Fruit fly (Drosophila melanogaster) whole organism, pupa: Measurements from ENCODE around the gene CG3062.

Experiments
- CG10348 ChIP-seq: fragments of 200-800 bp; sonication (Bioruptor generic); IDR thresholded peaks from 2 replicates; pipeline ENCODE4 v1.3.6; 2022; ENCODE audit warnings: missing biosample characterization, missing genetic modification characterization
- CG12605 ChIP-seq: fragments of 200-800 bp; sonication (Bioruptor generic); IDR thresholded peaks from 2 replicates; pipeline ENCODE4 v1.3.6; 2022; ENCODE audit warnings: missing biosample characterization, missing genetic modification characterization
- CG13204 ChIP-seq: fragments of 200-800 bp; sonication (Bioruptor generic); optimal IDR thresholded peaks from 2 replicates; lab custom pipeline; 2018; ENCODE audit warnings: missing biosample characterization, mild to moderate bottlenecking, missing genetic modification characterization, moderate library complexity
- CG14655 ChIP-seq: fragments of 200-800 bp; sonication (Bioruptor generic); optimal IDR thresholded peaks from 3 replicates; lab custom pipeline; 2017; ENCODE audit warnings: mild to moderate bottlenecking, missing biosample characterization, missing genetic modification reagents, missing genetic modification characterization
- CG15710 ChIP-seq: fragments of 200-800 bp; sonication (Bioruptor generic); optimal IDR thresholded peaks from 2 replicates; lab custom pipeline; 2018; ENCODE audit warnings: missing biosample characterization, mild to moderate bottlenecking, missing genetic modification characterization, moderate library complexity
- CG17806 ChIP-seq: fragments of 200-800 bp; sonication (Bioruptor generic); optimal IDR thresholded peaks from 2 replicates; lab custom pipeline; 2018; ENCODE audit warnings: missing biosample characterization, mild to moderate bottlenecking, missing genetic modification characterization, moderate library complexity
- CG32121 ChIP-seq: fragments of 200-800 bp; sonication (Bioruptor generic); IDR thresholded peaks from 2 replicates; pipeline ENCODE4 v1.3.6; 2022; ENCODE audit warnings: missing biosample characterization, missing genetic modification characterization
- CG34367 ChIP-seq: fragments of 200-800 bp; sonication (Bioruptor generic); optimal IDR thresholded peaks from 2 replicates; lab custom pipeline; 2018; ENCODE audit warnings: missing biosample characterization, mild to moderate bottlenecking, missing genetic modification characterization
- CG4496 ChIP-seq: fragments of 200-800 bp; sonication (Bioruptor generic); IDR thresholded peaks from 3 replicates; pipeline ENCODE4 v1.3.6; 2022; ENCODE audit warnings: missing biosample characterization, missing genetic modification characterization
- CG8159 ChIP-seq: fragments of 200-800 bp; sonication (Bioruptor generic); optimal IDR thresholded peaks from 3 replicates; lab custom pipeline; 2018; ENCODE audit warnings: missing biosample characterization, mild to moderate bottlenecking, missing genetic modification characterization, moderate library complexity
- CG8301 ChIP-seq: fragments of 200-800 bp; sonication (Bioruptor generic); optimal IDR thresholded peaks from 2 replicates; lab custom pipeline; 2018; ENCODE audit warnings: missing biosample characterization, mild to moderate bottlenecking, missing genetic modification characterization
- CG9948 ChIP-seq: fragments of 200-800 bp; sonication (Bioruptor generic); optimal IDR thresholded peaks from 2 replicates; lab custom pipeline; 2018; ENCODE audit warnings: missing biosample characterization, mild to moderate bottlenecking, missing genetic modification characterization, moderate library complexity
- D1 ChIP-seq: fragments of 200-800 bp; sonication (Bioruptor generic); optimal IDR thresholded peaks from 2 replicates; lab custom pipeline; 2018; ENCODE audit warnings: missing biosample characterization, mild to moderate bottlenecking, missing genetic modification characterization, moderate library complexity
- EcR ChIP-seq: fragments of 200-800 bp; sonication (Bioruptor generic); optimal IDR thresholded peaks from 3 replicates; lab custom pipeline; 2019; ENCODE audit warnings: missing biosample characterization, missing genetic modification characterization, mild to moderate bottlenecking, moderate library complexity, missing genetic modification reagents
- Ets98B ChIP-seq: fragments of 200-800 bp; sonication (Bioruptor generic); IDR thresholded peaks from 2 replicates; pipeline ENCODE4 v1.3.6; 2022; ENCODE audit warnings: missing biosample characterization, missing genetic modification characterization
- Pif1A ChIP-seq: fragments of 200-800 bp; sonication (Bioruptor generic); optimal IDR thresholded peaks from 3 replicates; lab custom pipeline; 2016; ENCODE audit warnings: missing biosample characterization, missing genetic modification characterization
- Pif1B ChIP-seq: fragments of 200-800 bp; sonication (Bioruptor generic); optimal IDR thresholded peaks from 3 replicates; lab custom pipeline; 2016; ENCODE audit warnings: missing biosample characterization, missing genetic modification characterization
- Snoo ChIP-seq: fragments of 200-800 bp; sonication (Bioruptor generic); optimal IDR thresholded peaks from 3 replicates; lab custom pipeline; 2017; ENCODE audit warnings: missing biosample characterization, mild to moderate bottlenecking, missing genetic modification characterization, inconsistent platforms
- fd96Ca ChIP-seq: fragments of 200-800 bp; sonication (Bioruptor generic); IDR thresholded peaks from 3 replicates; pipeline ENCODE4 v1.3.6; 2022; ENCODE audit warnings: missing biosample characterization, missing genetic modification characterization
- gl ChIP-seq: fragments of 200-800 bp; sonication (Bioruptor generic); optimal IDR thresholded peaks from 2 replicates; lab custom pipeline; 2018; ENCODE audit warnings: missing biosample characterization, mild to moderate bottlenecking, missing genetic modification characterization
- rn ChIP-seq: fragments of 200-800 bp; sonication (Bioruptor generic); IDR thresholded peaks from 2 replicates; pipeline ENCODE4 v1.3.6; 2022; ENCODE audit warnings: missing biosample characterization, missing genetic modification characterization

The CG3062 gene

DNA sequence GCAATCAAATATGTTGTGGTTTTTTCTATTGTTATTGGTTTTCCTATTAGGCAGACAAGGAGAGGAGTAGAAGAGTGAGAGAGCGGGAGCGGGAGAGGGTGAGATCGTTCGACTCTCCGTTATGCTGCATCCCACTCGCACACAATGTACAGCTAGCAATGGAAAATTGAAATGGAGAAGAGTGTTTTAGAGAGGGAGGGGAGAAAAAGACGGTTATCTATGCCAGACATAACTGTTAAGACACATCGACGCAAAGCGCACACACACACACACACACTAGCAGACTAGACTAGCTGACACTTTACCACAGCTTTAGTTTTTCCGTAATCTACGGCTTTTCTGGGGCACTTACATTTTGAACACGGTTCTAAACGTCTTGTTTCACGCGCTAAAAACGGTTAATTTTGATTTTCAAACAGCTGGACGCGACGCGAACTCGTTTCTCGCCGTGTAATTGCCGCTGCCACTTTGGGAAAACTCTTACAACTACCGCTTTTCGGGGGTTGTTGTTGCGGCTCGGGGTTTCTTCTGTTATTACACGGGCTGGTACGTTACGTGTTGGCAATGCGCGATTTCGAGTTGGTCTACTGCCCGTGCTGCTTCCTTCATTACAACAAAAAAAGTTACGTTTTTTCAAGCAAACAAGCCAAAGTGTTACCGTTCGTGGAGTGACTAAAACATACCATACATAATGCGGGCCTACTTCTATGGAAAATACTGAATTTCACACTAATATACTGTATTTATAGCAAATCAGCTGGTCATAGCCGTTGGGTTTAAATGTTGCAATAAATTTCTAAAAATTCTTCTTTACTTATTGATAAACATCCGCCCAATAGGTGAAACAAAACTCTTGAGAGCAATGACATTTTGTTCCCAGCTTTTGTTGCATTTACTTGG is 34.5 kb upstream of the CG3062 start, which contains the start of gene fzr:
fzr (minus strand) TSS at position 625 of the 900 bp plus-strand sequence.
- TF ChIP-seq CG4496 (GFP tag; lab: Robert Waterston, UW) = peak; percentile 16; the same call in 1 of the 3 replicates
- TF ChIP-seq Ets98B (GFP tag; lab: Robert Waterston, UW) = no peak; the same call in 1 of the 2 replicates
- TF ChIP-seq CG13204 (GFP tag; lab: Kevin White, UChicago) = no peak
- no peak for TF ChIP-seq CG15710 (tag; lab: Kevin White, UChicago)
- TF ChIP-seq, all 21 proteins: peak for 1

DNA sequence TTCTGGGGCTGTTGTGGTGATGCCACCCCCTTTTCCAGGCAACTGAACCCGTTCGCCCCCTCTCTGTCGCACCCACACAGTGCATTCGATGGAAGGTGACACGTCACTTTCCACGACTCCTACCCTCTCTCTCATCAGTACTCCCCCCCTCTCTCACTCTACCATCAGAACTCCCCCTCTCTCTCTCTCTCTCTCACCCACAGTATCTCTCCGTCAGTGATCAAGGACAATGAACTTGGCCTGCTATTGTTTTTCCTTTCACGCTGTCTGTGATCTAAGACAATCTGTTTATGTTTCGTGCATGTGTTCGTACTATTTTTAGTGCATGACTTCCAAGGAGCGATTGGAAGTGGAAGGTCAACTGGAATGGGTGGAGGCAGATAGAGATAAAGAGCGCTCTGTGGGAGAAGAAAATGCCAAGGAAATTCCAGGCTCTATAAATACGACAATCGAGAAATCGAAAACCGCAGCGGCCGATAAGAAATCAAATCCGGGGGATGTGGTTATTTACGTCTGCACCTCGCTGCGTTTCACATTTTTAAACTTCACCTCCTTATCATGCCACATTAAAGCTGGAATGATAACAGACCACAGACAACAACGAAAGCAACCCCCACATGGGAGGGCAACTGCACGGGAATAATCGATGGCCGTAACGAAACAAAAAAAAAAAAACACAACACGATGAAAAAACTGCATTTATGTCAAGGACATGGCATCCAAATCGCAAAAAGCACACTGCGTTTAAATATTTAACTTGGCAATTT is 33.7 kb upstream of the CG3062 start:
- TF ChIP-seq CG13204 (GFP tag; lab: Kevin White, UChicago) (no peak), EcR (GFP tag; lab: Kevin White, UChicago) (peak; percentile 91)

DNA sequence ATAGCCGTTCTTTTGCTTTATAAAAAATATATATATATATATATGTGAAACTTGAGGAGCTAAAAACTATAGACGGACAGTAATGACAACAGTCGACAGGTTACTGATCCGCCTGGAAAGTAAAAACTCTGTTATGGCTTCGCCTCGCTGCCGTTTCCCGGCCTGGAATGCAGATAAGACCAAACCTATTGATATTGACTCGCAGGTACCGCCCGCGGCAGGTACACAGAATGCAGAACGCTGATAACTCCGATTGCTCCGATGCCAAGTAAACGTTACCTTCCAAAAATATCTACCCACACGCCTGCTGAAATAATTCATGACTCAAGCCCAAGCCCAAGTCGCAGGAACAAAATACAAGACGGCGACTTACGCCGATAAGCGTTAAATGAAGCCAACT is 32.8 kb upstream of the CG3062 start:
- TF ChIP-seq CG10348 (GFP tag; lab: Robert Waterston, UW) (no peak), Ets98B (GFP tag; lab: Robert Waterston, UW) (0 out of 2 replicates have a peak, but pooled peaks have one; percentile 13), Pif1B (peak; percentile 1), CG4496 (GFP tag; lab: Robert Waterston, UW) (peak; percentile 52; the same call in 1 of the 3 replicates)
- TF ChIP-seq, all 21 proteins: peak for 3

DNA sequence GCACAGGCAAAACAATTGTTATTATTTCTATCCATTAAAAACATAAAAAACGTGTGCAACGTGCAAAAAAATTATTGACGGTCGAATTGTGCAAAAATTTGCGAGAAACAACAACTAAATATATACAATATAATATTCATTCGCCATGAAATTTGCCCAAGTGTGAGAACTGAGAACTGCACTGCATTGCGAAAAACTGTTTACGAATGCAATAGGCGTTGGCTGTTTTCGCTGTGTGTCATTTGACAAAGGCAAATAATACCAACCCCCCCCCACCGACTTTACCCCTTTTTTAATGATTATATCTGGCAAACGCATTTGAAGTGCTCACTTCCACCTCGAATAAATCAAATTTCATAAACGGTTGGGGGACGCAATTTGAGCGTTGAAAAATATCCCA is 30.4 kb upstream of the CG3062 start:
- TF ChIP-seq CG8159 (tag; lab: Kevin White, UChicago) (no peak), CG9948 (tag; lab: Kevin White, UChicago) (no peak), Snoo (tag; lab: Kevin White, UChicago) (no peak), rn (GFP tag; lab: Robert Waterston, UW) (no peak), CG4496 (GFP tag; lab: Robert Waterston, UW) (no peak), CG12605 (no peak), CG8301 (tag; lab: Kevin White, UChicago) (no peak), Pif1B (no peak)
- TF ChIP-seq, all 21 proteins: peak for 0

DNA sequence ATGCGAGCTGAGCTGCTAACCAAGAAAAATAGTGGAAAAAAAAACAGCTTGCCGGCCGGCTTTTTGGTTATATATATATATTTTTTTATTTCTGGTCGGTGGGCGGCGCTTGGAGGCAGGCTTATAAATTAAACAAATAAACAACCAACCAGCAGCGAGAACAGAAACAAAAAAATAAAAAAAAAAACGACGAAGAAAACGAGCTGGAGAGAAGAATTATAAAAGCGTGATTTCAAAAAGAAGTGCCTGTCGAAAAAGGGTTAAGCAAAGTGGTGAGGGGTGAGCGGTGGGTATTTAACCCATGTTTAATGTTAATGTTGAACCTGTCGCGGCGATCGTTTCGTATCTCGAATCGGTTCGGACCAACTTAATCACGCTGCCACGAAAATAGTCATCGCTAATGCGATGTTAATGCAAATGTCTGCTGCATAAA is 26.5 kb upstream of the CG3062 start:
- no peak for TF ChIP-seq CG13204 (GFP tag; lab: Kevin White, UChicago)
- TF ChIP-seq EcR (GFP tag; lab: Kevin White, UChicago) = peak; percentile 53
- no peak for TF ChIP-seq CG34367 (tag; lab: Kevin White, UChicago)
- no peak for TF ChIP-seq CG10348 (GFP tag; lab: Robert Waterston, UW)
- no peak for TF ChIP-seq CG4496 (GFP tag; lab: Robert Waterston, UW)
- TF ChIP-seq Pif1B = no peak
- peak; percentile 17 for TF ChIP-seq Pif1A (GFP tag; lab: Kevin White, UChicago)
- TF ChIP-seq CG17806 (tag; lab: Kevin White, UChicago) = no peak
- peak; percentile 18 for TF ChIP-seq gl
- peak; percentile 22 for TF ChIP-seq CG8159 (tag; lab: Kevin White, UChicago)
- no peak for TF ChIP-seq CG8301 (tag; lab: Kevin White, UChicago)
- TF ChIP-seq rn (GFP tag; lab: Robert Waterston, UW) = no peak
- no peak for TF ChIP-seq Snoo (tag; lab: Kevin White, UChicago)
- TF ChIP-seq fd96Ca (GFP tag; lab: Robert Waterston, UW) = no peak

DNA sequence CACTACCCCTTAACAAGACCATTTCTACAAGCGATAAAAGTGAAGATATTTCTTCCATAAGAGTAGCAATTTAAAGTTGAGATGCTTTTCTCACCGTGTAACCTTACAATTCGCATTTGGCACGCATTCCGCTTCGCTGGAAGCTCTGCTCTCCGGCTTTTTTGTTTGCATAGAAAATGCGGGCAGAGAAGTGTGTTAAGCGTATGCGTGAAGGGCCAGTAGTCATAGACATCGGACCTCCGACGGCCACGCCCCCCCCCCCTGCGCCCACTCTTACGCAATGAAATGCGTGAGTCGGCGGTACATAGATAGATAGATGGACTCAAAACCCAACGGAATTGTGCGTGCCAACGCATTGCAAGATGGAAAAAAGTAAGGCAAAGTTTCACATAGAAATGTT is 24.8 kb upstream of the CG3062 start:
- no peak for TF ChIP-seq CG12605
- no peak for TF ChIP-seq CG13204 (GFP tag; lab: Kevin White, UChicago)
- no peak for TF ChIP-seq CG9948 (tag; lab: Kevin White, UChicago)
- peak; percentile 10; the same call in 1 of the 2 replicates for TF ChIP-seq Ets98B (GFP tag; lab: Robert Waterston, UW)
- TF ChIP-seq fd96Ca (GFP tag; lab: Robert Waterston, UW) = 0 out of 3 replicates have a peak, but pooled peaks have one; percentile 10
- TF ChIP-seq CG4496 (GFP tag; lab: Robert Waterston, UW) = no peak
- TF ChIP-seq Pif1B = no peak
- TF ChIP-seq CG15710 (tag; lab: Kevin White, UChicago) = no peak
- no peak for TF ChIP-seq CG17806 (tag; lab: Kevin White, UChicago)

DNA sequence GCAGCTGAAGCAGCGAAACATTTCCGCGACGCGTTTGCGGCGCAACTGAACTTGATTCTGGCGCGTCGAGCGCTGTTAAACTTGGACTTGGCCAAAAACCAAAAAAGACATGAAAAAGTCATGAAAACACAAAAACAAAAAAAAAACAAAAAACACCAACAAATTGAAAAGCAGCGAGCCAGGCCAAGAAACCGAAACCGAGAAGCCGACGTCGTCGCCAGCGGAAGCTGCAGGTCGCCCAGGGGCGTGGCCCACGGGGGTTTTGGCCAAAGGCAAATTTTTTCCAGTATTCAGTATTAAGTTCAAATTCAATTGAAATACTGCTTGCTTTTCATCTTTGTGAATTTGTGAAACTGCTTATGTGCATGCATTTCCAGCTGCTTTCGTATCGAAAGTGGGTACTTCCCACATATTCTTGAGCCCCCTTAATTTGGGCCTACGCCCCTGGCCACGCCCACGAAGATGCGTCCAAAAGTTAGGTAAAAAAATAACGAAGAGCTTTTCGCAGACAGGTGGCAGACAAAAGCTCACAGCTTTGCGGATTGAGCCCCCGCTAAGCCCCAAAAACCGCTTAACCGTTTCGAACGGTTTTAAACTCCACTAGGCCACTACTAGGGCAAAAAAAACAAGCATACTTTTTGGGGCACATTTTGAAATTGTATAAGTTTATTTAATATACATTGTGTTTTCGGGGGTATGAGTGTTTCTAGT is 22.1 kb upstream of the CG3062 start, which contains the start of gene CG3009:
CG3009 (minus strand) TSS at position 51 of the 711 bp plus-strand sequence.
- TF ChIP-seq CG14655 (peak; percentile 95), CG13204 (GFP tag; lab: Kevin White, UChicago) (peak; percentile 94), CG10348 (GFP tag; lab: Robert Waterston, UW) (peak; percentile 95), Snoo (tag; lab: Kevin White, UChicago) (peak; percentile 98), CG17806 (tag; lab: Kevin White, UChicago) (peak; percentile 93), CG8301 (tag; lab: Kevin White, UChicago) (peak; percentile 94), CG4496 (GFP tag; lab: Robert Waterston, UW) (peak; percentile 98), gl (peak; percentile 85), EcR (GFP tag; lab: Kevin White, UChicago) (peak; percentile 68), rn (GFP tag; lab: Robert Waterston, UW) (peak; percentile 92), Ets98B (GFP tag; lab: Robert Waterston, UW) (peak; percentile 98), D1 (peak; percentile 91), CG15710 (tag; lab: Kevin White, UChicago) (peak; percentile 96), Pif1A (GFP tag; lab: Kevin White, UChicago) (peak; percentile 98), CG9948 (tag; lab: Kevin White, UChicago) (peak; percentile 94), CG12605 (peak; percentile 96), CG34367 (tag; lab: Kevin White, UChicago) (peak; percentile 93), CG32121 (GFP tag; lab: Robert Waterston, UW) (peak; percentile 98), Pif1B (peak; percentile 95), fd96Ca (GFP tag; lab: Robert Waterston, UW) (peak; percentile 98), CG8159 (tag; lab: Kevin White, UChicago) (peak; percentile 94)
